Worm (Caenorhabditis elegans): Measurements from ENCODE around the gene C16C8.16.

C16C8.16 gene

DNA sequence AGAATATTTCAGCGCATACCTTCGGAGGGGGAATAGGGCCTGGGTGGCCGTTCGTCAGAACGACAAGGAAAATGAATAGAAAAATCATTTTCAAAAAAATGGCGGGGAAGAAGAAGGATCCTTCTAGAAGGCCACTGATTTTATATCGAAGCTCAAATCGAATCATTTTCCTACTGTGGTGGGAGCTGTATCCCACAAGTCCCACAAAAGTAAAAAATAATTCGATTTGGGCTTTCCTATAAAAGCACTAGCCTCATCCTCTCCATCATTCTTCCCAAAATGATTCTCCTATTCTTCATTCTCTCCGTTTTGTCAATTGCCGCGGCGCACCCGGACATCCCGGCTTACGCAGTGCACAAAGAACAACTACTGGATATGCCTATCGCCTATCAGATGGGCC lies 12.7 kb downstream of the C16C8.16 start, which contains the start of the genes C16C8.26 and C16C8.19:
Gene C16C8.26 (minus strand): TSS at position 101 of the 400 bp plus-strand sequence.
Gene C16C8.19 (plus strand): TSS at position 279 of the 400 bp plus-strand sequence.
- TF ChIP-seq tbx-2 (tag; optimal IDR thresholded peaks at IDR 0.05) (no peak), pha-4 (tag; optimal IDR thresholded peaks at IDR 0.05) (no peak), lsy-12 (tag; optimal IDR thresholded peaks at IDR 0.05) (no peak), mdl-1 (tag; optimal IDR thresholded peaks at IDR 0.05) (no peak), nhr-67 (tag; optimal IDR thresholded peaks at IDR 0.05) (no peak), fkh-10 (GFP tag; optimal IDR thresholded peaks at IDR 0.05) (no peak), hmg-11 (tag; optimal IDR thresholded peaks at IDR 0.05) (no peak), ztf-11 (tag; optimal IDR thresholded peaks at IDR 0.05) (no peak), lin-15B (tag; optimal IDR thresholded peaks at IDR 0.05) (no peak), ceh-82 (tag; optimal IDR thresholded peaks at IDR 0.05) (no peak), nhr-28 (tag; optimal IDR thresholded peaks at IDR 0.05) (no peak), elt-3 (tag; optimal IDR thresholded peaks at IDR 0.05) (no peak), nhr-237 (tag; optimal IDR thresholded peaks at IDR 0.05) (no peak), nhr-23 (tag; optimal IDR thresholded peaks at IDR 0.05) (no peak)

DNA sequence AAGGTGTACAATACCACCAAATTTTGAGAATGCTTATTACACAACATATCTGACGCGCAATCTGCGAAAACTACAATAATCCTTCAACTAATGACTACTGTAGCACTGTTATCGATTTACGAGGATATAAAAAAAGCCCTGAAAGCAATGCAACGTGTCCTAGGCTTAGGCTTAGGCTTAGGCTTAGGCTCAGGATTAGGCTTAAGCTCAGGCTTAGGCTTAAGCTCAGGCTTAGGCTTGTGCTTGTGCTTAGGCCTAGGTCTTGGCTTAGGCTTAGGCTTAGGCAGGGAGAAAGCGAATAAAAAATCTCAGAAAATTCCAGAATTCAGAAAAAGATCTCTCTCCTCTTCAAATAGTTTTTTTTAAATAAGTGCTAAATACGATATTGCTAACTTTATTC lies 13.6 kb downstream of the C16C8.16 start:
- TF ChIP-seq nhr-23 (tag; optimal IDR thresholded peaks at IDR 0.05) (no peak), nhr-237 (tag; optimal IDR thresholded peaks at IDR 0.05) (no peak), hmg-11 (tag; optimal IDR thresholded peaks at IDR 0.05) (no peak), nhr-12 (tag; optimal IDR thresholded peaks at IDR 0.05) (no peak), zag-1 (tag; optimal IDR thresholded peaks at IDR 0.05) (no peak), mdl-1 (tag; optimal IDR thresholded peaks at IDR 0.05) (no peak)

- TF ChIP-seq jun-1 (tag; optimal IDR thresholded peaks at IDR 0.05): no peak
- TF ChIP-seq zag-1 (tag; optimal IDR thresholded peaks at IDR 0.05): no peak
- no peak for TF ChIP-seq egl-27 (tag; optimal IDR thresholded peaks at IDR 0.05)
- no peak for TF ChIP-seq ceh-9 (tag; optimal IDR thresholded peaks at IDR 0.05)
- TF ChIP-seq nhr-11 (tag; optimal IDR thresholded peaks at IDR 0.05): no peak
- no peak for TF ChIP-seq lin-15B (tag; optimal IDR thresholded peaks at IDR 0.05)
- TF ChIP-seq skn-1 (tag; optimal IDR thresholded peaks at IDR 0.05): no peak
- no peak for TF ChIP-seq tbx-2 (tag; optimal IDR thresholded peaks at IDR 0.05)
- TF ChIP-seq ceh-28 (tag; optimal IDR thresholded peaks at IDR 0.05): no peak
- no peak for TF ChIP-seq lsy-12 (tag; optimal IDR thresholded peaks at IDR 0.05)
- no peak for TF ChIP-seq elt-2 (tag; optimal IDR thresholded peaks at IDR 0.05)
- TF ChIP-seq nhr-77 (tag; optimal IDR thresholded peaks at IDR 0.05): no peak
- TF ChIP-seq ceh-82 (tag; optimal IDR thresholded peaks at IDR 0.05): no peak
- no peak for TF ChIP-seq mdl-1 (tag; optimal IDR thresholded peaks at IDR 0.05)
- no peak for TF ChIP-seq mml-1 (tag; optimal IDR thresholded peaks at IDR 0.05)
- TF ChIP-seq eor-1 (tag; optimal IDR thresholded peaks at IDR 0.05): no peak
- no peak for TF ChIP-seq nhr-12 (tag; optimal IDR thresholded peaks at IDR 0.05)
- no peak for TF ChIP-seq lin-39 (tag; optimal IDR thresholded peaks at IDR 0.05)
These were observed 14.5 kb downstream of the C16C8.16 start, which contains the start of gene C16C8.7 for ce11 chrII:3460048-3460447. Gene C16C8.7, minus strand, starts transcription at chrII:3460148.

DNA sequence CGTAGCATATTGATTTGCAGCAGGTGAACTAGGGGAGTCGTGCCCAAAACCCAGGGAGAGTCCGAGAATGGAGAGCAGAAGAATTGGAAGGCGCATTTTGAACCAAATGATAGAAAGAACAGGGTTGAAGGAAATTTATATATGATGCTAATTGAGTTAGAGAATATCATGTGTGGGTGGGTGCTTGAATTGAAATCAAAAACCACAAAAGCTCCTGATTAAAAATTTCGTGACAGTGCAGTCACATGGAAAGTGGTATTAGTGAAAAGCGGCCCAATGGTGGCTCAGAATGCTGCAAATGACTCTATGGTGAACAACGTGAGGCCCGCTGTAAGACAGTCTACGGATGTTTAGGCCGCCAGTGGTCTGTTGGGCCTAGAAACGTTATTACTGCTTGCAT lies 16.0 kb downstream of the C16C8.16 start, which contains the start of gene C16C8.8:
Gene C16C8.8 (minus strand): TSS at position 101 of the 400 bp plus-strand sequence.
- TF ChIP-seq zag-1 (tag; optimal IDR thresholded peaks at IDR 0.05) (no peak), ztf-4 (tag; optimal IDR thresholded peaks at IDR 0.05) (no peak), sea-2 (GFP tag; optimal IDR thresholded peaks at IDR 0.05) (no peak), nhr-25 (tag; optimal IDR thresholded peaks at IDR 0.05) (no peak), aly-2 (tag; optimal IDR thresholded peaks at IDR 0.05) (no peak), fos-1 (tag; optimal IDR thresholded peaks at IDR 0.05) (no peak), hmg-11 (tag; optimal IDR thresholded peaks at IDR 0.05) (no peak), lin-15B (tag; optimal IDR thresholded peaks at IDR 0.05) (no peak), mdl-1 (tag; optimal IDR thresholded peaks at IDR 0.05) (no peak), egl-5 (tag; optimal IDR thresholded peaks at IDR 0.05) (no peak), nfya-1 (tag; optimal IDR thresholded peaks at IDR 0.05; ENCODE audit: insufficient read depth) (no peak), ZK546.5 (tag; optimal IDR thresholded peaks at IDR 0.05) (no peak), unc-62 (GFP tag; optimal IDR thresholded peaks at IDR 0.05) (no peak), ceh-9 (tag; optimal IDR thresholded peaks at IDR 0.05) (no peak), nhr-67 (tag; optimal IDR thresholded peaks at IDR 0.05) (no peak), fkh-2 (tag; optimal IDR thresholded peaks at IDR 0.05) (no peak), elt-2 (tag; optimal IDR thresholded peaks at IDR 0.05) (no peak), elt-3 (tag; optimal IDR thresholded peaks at IDR 0.05) (no peak), ceh-82 (tag; optimal IDR thresholded peaks at IDR 0.05) (no peak), lin-39 (tag; optimal IDR thresholded peaks at IDR 0.05) (no peak)
